Fruit fly (Drosophila melanogaster): ENCODE measurements around the gene CG14687.
A peak's percentile ranks its signal among the peaks of the same experiment; 100 is the strongest.

Gene CG14687

DNA sequence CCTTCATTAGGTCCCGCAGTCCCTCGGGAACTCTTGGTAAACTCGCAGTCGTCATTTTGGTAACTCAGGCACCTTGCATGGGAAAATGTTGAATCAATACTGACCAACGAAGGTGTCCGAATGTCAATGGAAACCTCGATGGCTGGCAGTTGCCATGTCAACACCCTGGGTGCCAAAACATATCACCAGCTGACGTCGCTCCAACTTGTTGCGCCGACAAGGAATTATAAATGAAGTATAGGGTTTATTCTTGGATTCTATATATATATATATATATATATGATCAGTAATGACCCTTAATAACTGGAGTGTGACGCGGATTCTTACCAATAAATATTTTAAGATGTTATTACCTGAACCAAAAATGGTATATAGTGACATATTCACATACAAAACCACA lies 11.2 kb downstream of the CG14687 start, which contains the start of gene CG14692 (continued):
- no peak for TF ChIP-seq CG15011 (GFP tag; optimal IDR thresholded peaks at IDR 0.05)
- TF ChIP-seq NFAT (GFP tag; IDR thresholded peaks at IDR 0.05): no peak
- no peak for TF ChIP-seq cwo (GFP tag; optimal IDR thresholded peaks at IDR 0.05)
- TF ChIP-seq gt (GFP tag; IDR thresholded peaks at IDR 0.05): no peak

DNA sequence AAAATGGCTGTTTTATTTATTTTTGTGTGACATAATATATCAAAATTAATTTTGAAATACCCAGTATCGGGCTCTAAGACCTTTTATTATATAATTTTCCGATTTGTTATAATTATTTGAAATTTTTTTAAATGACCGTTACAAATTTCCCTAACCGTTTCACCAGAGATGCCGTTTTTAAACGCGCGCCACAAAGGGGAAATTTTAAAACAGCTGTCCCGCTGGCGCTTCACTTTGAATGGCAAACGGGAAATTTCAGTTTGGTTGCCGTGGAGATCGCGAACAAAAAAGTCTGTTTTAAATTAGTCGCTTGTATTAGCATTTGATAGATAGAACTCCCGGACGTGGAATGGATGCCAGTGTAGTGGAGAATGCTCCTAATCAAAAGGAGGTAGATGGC lies 22.3 kb downstream of the CG14687 start, which contains the start of the genes CG14693 and TTLL15:
TSS of gene CG14693 (minus strand) at position 16 of the 400 bp plus-strand sequence.
TSS of gene TTLL15 (plus strand) at position 257 of the 400 bp plus-strand sequence.
- TF ChIP-seq CG12299 (tag; optimal IDR thresholded peaks at IDR 0.05) (no peak), Elba2 (GFP tag; optimal IDR thresholded peaks at IDR 0.05) (no peak), trem (tag; optimal IDR thresholded peaks at IDR 0.05) (peak; percentile 32), MBD-R2 (GFP tag; IDR thresholded peaks at IDR 0.05) (peak; percentile 23; the same call in 1 of the 2 replicates), sna (GFP tag; IDR thresholded peaks at IDR 0.05; ENCODE audit: partially characterized antibody) (0 out of 2 replicates have a peak, but pooled peaks have one; percentile 14), CG6791 (GFP tag; IDR thresholded peaks at IDR 0.05; ENCODE audit: partially characterized antibody) (no peak), stwl (tag; optimal IDR thresholded peaks at IDR 0.05) (peak; percentile 21), pzg (GFP tag; optimal IDR thresholded peaks at IDR 0.05) (peak; percentile 22), Blimp-1 (GFP tag; optimal IDR thresholded peaks at IDR 0.05) (peak; percentile 53), Dp (GFP tag; optimal IDR thresholded peaks at IDR 0.05) (peak; percentile 84), Myb (GFP tag; optimal IDR thresholded peaks at IDR 0.05) (peak; percentile 79), Hmx (GFP tag; optimal IDR thresholded peaks at IDR 0.05) (no peak), Ets97D (GFP tag; optimal IDR thresholded peaks at IDR 0.05) (peak; percentile 37), CG7963 (GFP tag; IDR thresholded peaks at IDR 0.05; ENCODE audit: partially characterized antibody) (no peak), CG4854 (GFP tag; optimal IDR thresholded peaks at IDR 0.05) (no peak), E2f2 (GFP tag; IDR thresholded peaks at IDR 0.05) (peak; percentile 92), crp (GFP tag; optimal IDR thresholded peaks at IDR 0.05) (peak; percentile 19 to 85), Rfx (GFP tag; IDR thresholded peaks at IDR 0.05) (peak; percentile 44; the same call in 1 of the 2 replicates), MESR4 (GFP tag; optimal IDR thresholded peaks at IDR 0.05) (peak; percentile 46), CG4617 (GFP tag; optimal IDR thresholded peaks at IDR 0.05; ENCODE audit: borderline replicate concordance) (peak; percentile 3), CG4820 (GFP tag; optimal IDR thresholded peaks at IDR 0.05) (no peak), BtbVII (GFP tag; optimal IDR thresholded peaks at IDR 0.05) (no peak), Sry-β (GFP tag; optimal IDR thresholded peaks at IDR 0.05) (peak; percentile 85), row (GFP tag; IDR thresholded peaks at IDR 0.05) (no peak)

DNA sequence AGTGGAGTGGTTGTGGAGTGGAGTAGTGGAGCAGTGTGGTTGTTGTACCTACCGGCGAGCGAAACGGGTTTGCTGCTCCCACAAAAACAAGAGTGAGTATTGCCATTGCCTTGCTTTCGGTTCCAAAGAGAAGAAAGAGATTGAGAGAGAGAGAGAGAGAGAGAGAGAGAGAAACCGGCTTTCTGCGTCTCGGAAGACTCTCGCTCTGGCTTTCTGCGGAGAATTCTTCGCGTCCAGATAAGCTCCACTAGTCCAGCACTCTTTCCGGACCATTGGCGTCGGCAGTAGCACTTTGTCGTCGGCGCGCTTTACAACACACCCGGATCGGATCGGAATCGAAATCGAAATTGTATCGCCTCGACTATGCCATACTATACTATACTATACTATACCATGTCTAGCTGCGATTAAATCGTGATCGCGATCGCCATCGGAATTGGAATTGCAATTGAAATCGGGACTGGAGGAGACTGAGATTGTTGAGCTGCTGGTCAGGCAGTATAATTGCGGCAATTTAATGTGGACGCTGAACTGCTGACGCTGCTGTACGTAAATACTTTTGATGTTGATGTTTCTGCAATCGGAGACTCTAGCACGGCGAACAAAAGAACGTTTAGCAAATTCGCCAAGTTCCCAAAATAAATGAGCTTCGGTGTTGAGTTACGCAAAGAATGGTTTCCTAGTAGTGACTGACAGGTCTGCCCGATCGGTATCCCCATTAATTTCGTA lies 34.3 kb downstream of the CG14687 start, which contains the start of gene Cad86C:
TSS of gene Cad86C (plus strand) at position 284 of the 729 bp plus-strand sequence.
- TF ChIP-seq eyg (GFP tag; optimal IDR thresholded peaks at IDR 0.05) (peak; percentile 0), CG4360 (GFP tag; IDR thresholded peaks at IDR 0.05) (peak; percentile 93), CG32532 (GFP tag; IDR thresholded peaks at IDR 0.05) (peak; percentile 63; the same call in 1 of the 2 replicates), CG8478 (optimal IDR thresholded peaks at IDR 0.05) (no peak), Xrp1 (GFP tag; IDR thresholded peaks at IDR 0.05) (peak; percentile 6; the same call in 1 of the 2 replicates), NC2β (GFP tag; optimal IDR thresholded peaks at IDR 0.05) (no peak), CG7357 (GFP tag; IDR thresholded peaks at IDR 0.05) (no peak), ato (GFP tag; IDR thresholded peaks at IDR 0.05; ENCODE audit: partially characterized antibody) (peak; percentile 45; the same call in 1 of the 2 replicates), amos (GFP tag; IDR thresholded peaks at IDR 0.05; ENCODE audit: partially characterized antibody) (peak; percentile 37; the same call in 1 of the 2 replicates), CG7963 (GFP tag; IDR thresholded peaks at IDR 0.05; ENCODE audit: partially characterized antibody) (0 out of 3 replicates have a peak, but pooled peaks have one; percentile 40), CG16813 (GFP tag; IDR thresholded peaks at IDR 0.05; ENCODE audit: partially characterized antibody) (peak; percentile 47; the same call in 1 of the 3 replicates), BtbVII (GFP tag; optimal IDR thresholded peaks at IDR 0.05) (peak; percentile 13), dimm (GFP tag; IDR thresholded peaks at IDR 0.05) (no peak), CG6791 (GFP tag; IDR thresholded peaks at IDR 0.05; ENCODE audit: partially characterized antibody) (peak; percentile 63; the same call in 2 of the 3 replicates), sna (GFP tag; IDR thresholded peaks at IDR 0.05; ENCODE audit: partially characterized antibody) (peak; percentile 67), jing (GFP tag; optimal IDR thresholded peaks at IDR 0.05) (no peak), CrebB (tag; optimal IDR thresholded peaks at IDR 0.05) (no peak), D19B (GFP tag; optimal IDR thresholded peaks at IDR 0.05) (peak; percentile 51), CG11695 (GFP tag; IDR thresholded peaks at IDR 0.05) (peak; percentile 38; the same call in 1 of the 3 replicates), Asciz (GFP tag; optimal IDR thresholded peaks at IDR 0.05) (peak; percentile 11), Jarid2 (GFP tag; optimal IDR thresholded peaks at IDR 0.05) (peak; percentile 83)
